Fruit fly (Drosophila melanogaster) whole organism, pupa: Measurements from ENCODE around the gene CG32655.
A peak's percentile ranks its signal among the peaks of the same experiment; 100 is the strongest.

Experiments used
- CG10348 ChIP-seq: fragments of 200-800 bp; sonication (Bioruptor generic); IDR thresholded peaks from 2 replicates; pipeline ENCODE4 v1.3.6; 2022; ENCODE audit warnings: missing biosample characterization, missing genetic modification characterization
- CG12605 ChIP-seq: fragments of 200-800 bp; sonication (Bioruptor generic); IDR thresholded peaks from 2 replicates; pipeline ENCODE4 v1.3.6; 2022; ENCODE audit warnings: missing biosample characterization, missing genetic modification characterization
- CG13204 ChIP-seq: fragments of 200-800 bp; sonication (Bioruptor generic); optimal IDR thresholded peaks from 2 replicates; lab custom pipeline; 2018; ENCODE audit warnings: missing biosample characterization, mild to moderate bottlenecking, missing genetic modification characterization, moderate library complexity
- CG14655 ChIP-seq: fragments of 200-800 bp; sonication (Bioruptor generic); optimal IDR thresholded peaks from 3 replicates; lab custom pipeline; 2017; ENCODE audit warnings: mild to moderate bottlenecking, missing biosample characterization, missing genetic modification reagents, missing genetic modification characterization
- CG15710 ChIP-seq: fragments of 200-800 bp; sonication (Bioruptor generic); optimal IDR thresholded peaks from 2 replicates; lab custom pipeline; 2018; ENCODE audit warnings: missing biosample characterization, mild to moderate bottlenecking, missing genetic modification characterization, moderate library complexity
- CG17806 ChIP-seq: fragments of 200-800 bp; sonication (Bioruptor generic); optimal IDR thresholded peaks from 2 replicates; lab custom pipeline; 2018; ENCODE audit warnings: missing biosample characterization, mild to moderate bottlenecking, missing genetic modification characterization, moderate library complexity
- CG32121 ChIP-seq: fragments of 200-800 bp; sonication (Bioruptor generic); IDR thresholded peaks from 2 replicates; pipeline ENCODE4 v1.3.6; 2022; ENCODE audit warnings: missing biosample characterization, missing genetic modification characterization
- CG34367 ChIP-seq: fragments of 200-800 bp; sonication (Bioruptor generic); optimal IDR thresholded peaks from 2 replicates; lab custom pipeline; 2018; ENCODE audit warnings: missing biosample characterization, mild to moderate bottlenecking, missing genetic modification characterization
- CG4496 ChIP-seq: fragments of 200-800 bp; sonication (Bioruptor generic); IDR thresholded peaks from 3 replicates; pipeline ENCODE4 v1.3.6; 2022; ENCODE audit warnings: missing biosample characterization, missing genetic modification characterization
- CG8159 ChIP-seq: fragments of 200-800 bp; sonication (Bioruptor generic); optimal IDR thresholded peaks from 3 replicates; lab custom pipeline; 2018; ENCODE audit warnings: missing biosample characterization, mild to moderate bottlenecking, missing genetic modification characterization, moderate library complexity
- CG8301 ChIP-seq: fragments of 200-800 bp; sonication (Bioruptor generic); optimal IDR thresholded peaks from 2 replicates; lab custom pipeline; 2018; ENCODE audit warnings: missing biosample characterization, mild to moderate bottlenecking, missing genetic modification characterization
- CG9948 ChIP-seq: fragments of 200-800 bp; sonication (Bioruptor generic); optimal IDR thresholded peaks from 2 replicates; lab custom pipeline; 2018; ENCODE audit warnings: missing biosample characterization, mild to moderate bottlenecking, missing genetic modification characterization, moderate library complexity
- D1 ChIP-seq: fragments of 200-800 bp; sonication (Bioruptor generic); optimal IDR thresholded peaks from 2 replicates; lab custom pipeline; 2018; ENCODE audit warnings: missing biosample characterization, mild to moderate bottlenecking, missing genetic modification characterization, moderate library complexity
- EcR ChIP-seq: fragments of 200-800 bp; sonication (Bioruptor generic); optimal IDR thresholded peaks from 3 replicates; lab custom pipeline; 2019; ENCODE audit warnings: missing biosample characterization, missing genetic modification characterization, mild to moderate bottlenecking, moderate library complexity, missing genetic modification reagents
- Ets98B ChIP-seq: fragments of 200-800 bp; sonication (Bioruptor generic); IDR thresholded peaks from 2 replicates; pipeline ENCODE4 v1.3.6; 2022; ENCODE audit warnings: missing biosample characterization, missing genetic modification characterization
- Pif1A ChIP-seq: fragments of 200-800 bp; sonication (Bioruptor generic); optimal IDR thresholded peaks from 3 replicates; lab custom pipeline; 2016; ENCODE audit warnings: missing biosample characterization, missing genetic modification characterization
- Pif1B ChIP-seq: fragments of 200-800 bp; sonication (Bioruptor generic); optimal IDR thresholded peaks from 3 replicates; lab custom pipeline; 2016; ENCODE audit warnings: missing biosample characterization, missing genetic modification characterization
- Snoo ChIP-seq: fragments of 200-800 bp; sonication (Bioruptor generic); optimal IDR thresholded peaks from 3 replicates; lab custom pipeline; 2017; ENCODE audit warnings: missing biosample characterization, mild to moderate bottlenecking, missing genetic modification characterization, inconsistent platforms
- fd96Ca ChIP-seq: fragments of 200-800 bp; sonication (Bioruptor generic); IDR thresholded peaks from 3 replicates; pipeline ENCODE4 v1.3.6; 2022; ENCODE audit warnings: missing biosample characterization, missing genetic modification characterization
- gl ChIP-seq: fragments of 200-800 bp; sonication (Bioruptor generic); optimal IDR thresholded peaks from 2 replicates; lab custom pipeline; 2018; ENCODE audit warnings: missing biosample characterization, mild to moderate bottlenecking, missing genetic modification characterization
- rn ChIP-seq: fragments of 200-800 bp; sonication (Bioruptor generic); IDR thresholded peaks from 2 replicates; pipeline ENCODE4 v1.3.6; 2022; ENCODE audit warnings: missing biosample characterization, missing genetic modification characterization

The CG32655 gene

dm6 chrX:12212766-12213165, 22.9 kb downstream of the CG32655 start:
- TF ChIP-seq rn (GFP tag; lab: Robert Waterston, UW): no peak

- peak; percentile 11 for TF ChIP-seq CG15710 (tag; lab: Kevin White, UChicago)
- peak; percentile 13 for TF ChIP-seq D1
- TF ChIP-seq CG14655 (GFP tag; lab: Kevin White, UChicago): peak; percentile 64
- TF ChIP-seq CG32121 (GFP tag; lab: Robert Waterston, UW): no peak
- no peak for TF ChIP-seq CG10348
- peak; percentile 49 for TF ChIP-seq CG8301 (tag; lab: Kevin White, UChicago)
- TF ChIP-seq CG12605 (GFP tag; lab: Robert Waterston, UW): no peak
- TF ChIP-seq CG8159 (tag; lab: Kevin White, UChicago): peak; percentile 39
- peak; percentile 4 for TF ChIP-seq CG34367
- peak; percentile 38 for TF ChIP-seq CG9948 (tag; lab: Kevin White, UChicago)
- TF ChIP-seq CG17806 (tag; lab: Kevin White, UChicago): peak; percentile 31
Measured at dm6 chrX:12207595-12207994, 28.1 kb downstream of the CG32655 start.

- no peak for TF ChIP-seq CG13204
- TF ChIP-seq CG17806 (tag; lab: Kevin White, UChicago): no peak
- no peak for TF ChIP-seq CG12605 (GFP tag; lab: Robert Waterston, UW)
- TF ChIP-seq EcR (GFP tag; lab: Kevin White, UChicago): no peak
- no peak for TF ChIP-seq rn (GFP tag; lab: Robert Waterston, UW)
- TF ChIP-seq CG15710 (tag; lab: Kevin White, UChicago): no peak
- TF ChIP-seq, all 21 proteins: peak for 0
Measured at dm6 chrX:12207151-12207550, 28.5 kb downstream of the CG32655 start.

- no peak for TF ChIP-seq Ets98B (GFP tag; lab: Robert Waterston, UW)
Measured at dm6 chrX:12206226-12206625, 29.5 kb downstream of the CG32655 start.

- TF ChIP-seq CG13204 (peak; percentile 74), CG10348 (no peak), CG17806 (tag; lab: Kevin White, UChicago) (no peak), CG14655 (GFP tag; lab: Kevin White, UChicago) (peak; percentile 32), gl (tag; lab: Kevin White, UChicago) (peak; percentile 71), CG4496 (GFP tag; lab: Robert Waterston, UW) (peak; percentile 90), EcR (GFP tag; lab: Kevin White, UChicago) (no peak), D1 (no peak), CG12605 (GFP tag; lab: Robert Waterston, UW) (peak; percentile 61; the same call in 1 of the 2 replicates), Pif1B (peak; percentile 17), CG32121 (GFP tag; lab: Robert Waterston, UW) (peak; percentile 61; the same call in 1 of the 2 replicates), CG34367 (peak; percentile 42), Ets98B (GFP tag; lab: Robert Waterston, UW) (peak; percentile 72), Pif1A (GFP tag; lab: Kevin White, UChicago) (peak; percentile 60), fd96Ca (GFP tag; lab: Robert Waterston, UW) (peak; percentile 70; the same call in 2 of the 3 replicates), CG8159 (tag; lab: Kevin White, UChicago) (peak; percentile 41), CG9948 (tag; lab: Kevin White, UChicago) (no peak), CG15710 (tag; lab: Kevin White, UChicago) (peak; percentile 28), CG8301 (tag; lab: Kevin White, UChicago) (peak; percentile 20), rn (GFP tag; lab: Robert Waterston, UW) (no peak), Snoo (tag; lab: Kevin White, UChicago) (peak; percentile 74)
Measured at dm6 chrX:12203555-12203955, 32.1 kb downstream of the CG32655 start.

dm6 chrX:12202751-12203150, 32.9 kb downstream of the CG32655 start:
- TF ChIP-seq CG32121 (GFP tag; lab: Robert Waterston, UW): no peak

- TF ChIP-seq CG17806 (tag; lab: Kevin White, UChicago): peak; percentile 39
- 0 out of 2 replicates have a peak, but pooled peaks have one; percentile 22 for TF ChIP-seq rn (GFP tag; lab: Robert Waterston, UW)
- TF ChIP-seq CG9948 (tag; lab: Kevin White, UChicago): peak; percentile 22
- no peak for TF ChIP-seq CG12605 (GFP tag; lab: Robert Waterston, UW)
- TF ChIP-seq CG10348: no peak
- peak; percentile 45 for TF ChIP-seq CG8301 (tag; lab: Kevin White, UChicago)
- TF ChIP-seq fd96Ca (GFP tag; lab: Robert Waterston, UW): peak; percentile 68; the same call in 1 of the 3 replicates
- peak; percentile 49; the same call in 1 of the 2 replicates for TF ChIP-seq CG32121 (GFP tag; lab: Robert Waterston, UW)
- peak; percentile 56 for TF ChIP-seq CG15710 (tag; lab: Kevin White, UChicago)
- peak; percentile 68 for TF ChIP-seq Ets98B (GFP tag; lab: Robert Waterston, UW)
- peak; percentile 17 for TF ChIP-seq CG34367
- TF ChIP-seq Snoo (tag; lab: Kevin White, UChicago): peak; percentile 34
- TF ChIP-seq D1: no peak
- TF ChIP-seq gl (tag; lab: Kevin White, UChicago): no peak
- peak; percentile 3 for TF ChIP-seq EcR (GFP tag; lab: Kevin White, UChicago)
- TF ChIP-seq Pif1A (GFP tag; lab: Kevin White, UChicago): peak; percentile 31
- TF ChIP-seq CG4496 (GFP tag; lab: Robert Waterston, UW): peak; percentile 76; the same call in 2 of the 3 replicates
- peak; percentile 55 for TF ChIP-seq CG8159 (tag; lab: Kevin White, UChicago)
- TF ChIP-seq CG13204: no peak
- peak; percentile 60 for TF ChIP-seq CG14655 (GFP tag; lab: Kevin White, UChicago)
- TF ChIP-seq Pif1B: peak; percentile 20
Measured at dm6 chrX:12201905-12202623, 33.6 kb downstream of the CG32655 start.
